Worm (Caenorhabditis elegans): ENCODE data around the gene C26B2.8.

C26B2.8 gene

DNA sequence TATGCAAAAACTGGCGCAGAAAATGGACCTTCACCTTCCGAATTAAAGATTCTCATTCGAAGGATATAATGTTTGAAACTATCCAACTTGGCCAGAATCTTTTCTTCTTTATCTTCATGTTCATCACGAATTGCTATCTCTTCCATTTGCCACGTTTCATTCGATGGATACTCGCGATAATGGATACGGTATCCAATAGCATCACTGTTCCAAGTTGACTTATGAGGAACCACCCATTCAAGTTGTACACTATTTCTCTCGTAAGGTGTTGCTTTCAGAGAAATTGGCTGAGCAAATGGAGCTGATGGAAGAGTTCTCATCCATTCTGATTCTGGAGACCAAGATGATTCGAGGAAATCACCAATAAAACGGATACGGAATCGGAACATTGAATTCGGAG lies 19.2 kb upstream of the C26B2.8 start:
- TF ChIP-seq daf-12 (tag; optimal IDR thresholded peaks at IDR 0.05): no peak
- no peak for TF ChIP-seq zag-1 (tag; optimal IDR thresholded peaks at IDR 0.05)
- TF ChIP-seq mdl-1 (tag; optimal IDR thresholded peaks at IDR 0.05): no peak
- no peak for TF ChIP-seq pqm-1 (tag; optimal IDR thresholded peaks at IDR 0.05)
- TF ChIP-seq nhr-43 (tag; optimal IDR thresholded peaks at IDR 0.05; ENCODE audit: poor library complexity, severe bottlenecking): no peak
- TF ChIP-seq lin-15B (tag; optimal IDR thresholded peaks at IDR 0.05): no peak
- no peak for TF ChIP-seq nhr-77 (tag; optimal IDR thresholded peaks at IDR 0.05)
- no peak for TF ChIP-seq elt-3 (tag; optimal IDR thresholded peaks at IDR 0.05)
- TF ChIP-seq nhr-12 (tag; optimal IDR thresholded peaks at IDR 0.05): no peak
- no peak for TF ChIP-seq fos-1 (tag; optimal IDR thresholded peaks at IDR 0.05)
- TF ChIP-seq nhr-23 (tag; optimal IDR thresholded peaks at IDR 0.05): no peak
- no peak for TF ChIP-seq egl-27 (tag; optimal IDR thresholded peaks at IDR 0.05)
- TF ChIP-seq fkh-10 (GFP tag; optimal IDR thresholded peaks at IDR 0.05): no peak
- TF ChIP-seq R02D3.7 (tag; optimal IDR thresholded peaks at IDR 0.05): no peak
- no peak for TF ChIP-seq nfya-1 (tag; optimal IDR thresholded peaks at IDR 0.05; ENCODE audit: insufficient read depth)
- TF ChIP-seq ceh-16 (tag; optimal IDR thresholded peaks at IDR 0.05): no peak
- no peak for TF ChIP-seq ZK546.5 (tag; optimal IDR thresholded peaks at IDR 0.05)
- no peak for TF ChIP-seq ztf-4 (tag; optimal IDR thresholded peaks at IDR 0.05)
- TF ChIP-seq elt-2 (tag; optimal IDR thresholded peaks at IDR 0.05): no peak

DNA sequence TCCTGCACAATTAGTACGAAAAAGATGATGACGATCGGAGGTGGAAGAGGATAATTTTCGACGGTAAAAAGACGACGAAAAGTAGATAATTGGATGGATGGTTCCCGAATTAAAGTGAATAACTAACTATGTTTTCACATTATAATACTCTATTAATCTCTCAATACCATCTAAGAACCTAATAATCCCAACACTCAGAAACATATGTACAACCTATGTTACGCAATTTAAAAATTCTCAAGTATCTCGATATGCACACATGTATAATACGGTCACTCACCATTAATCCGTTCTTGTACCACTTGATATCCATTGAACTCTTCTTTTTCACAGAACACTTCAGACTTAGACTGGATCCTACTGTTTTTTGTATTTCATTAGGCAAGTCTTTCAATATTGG lies 13.2 kb upstream of the C26B2.8 start:
- TF ChIP-seq R02D3.7 (tag; optimal IDR thresholded peaks at IDR 0.05): no peak

DNA sequence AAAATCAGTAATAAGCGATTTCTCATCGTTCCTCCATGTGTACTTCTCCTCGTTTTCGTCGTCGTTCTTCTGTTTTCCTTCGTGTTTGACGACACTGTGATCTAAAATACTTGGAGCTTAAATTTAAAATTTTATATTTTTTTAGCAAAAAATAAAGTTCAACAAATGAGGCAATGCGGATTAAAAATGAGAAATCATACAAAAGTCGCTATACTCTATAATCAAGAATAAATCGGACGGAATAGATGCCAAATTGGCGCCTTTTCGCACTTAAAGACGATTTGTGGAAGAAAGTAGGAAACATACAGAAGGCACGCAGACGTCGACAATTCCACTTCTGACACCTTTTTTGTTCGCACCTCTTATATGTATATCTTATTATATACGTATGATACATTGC lies 9.9 kb upstream of the C26B2.8 start, which contains the start of gene rig-4:
TSS of gene rig-4 (minus strand) at position 101 of the 400 bp plus-strand sequence.
- TF ChIP-seq aly-2 (tag; optimal IDR thresholded peaks at IDR 0.05): no peak
- TF ChIP-seq ceh-16 (tag; optimal IDR thresholded peaks at IDR 0.05): no peak
- no peak for TF ChIP-seq unc-39 (tag; optimal IDR thresholded peaks at IDR 0.05)
- TF ChIP-seq zag-1 (tag; optimal IDR thresholded peaks at IDR 0.05): no peak
- TF ChIP-seq egl-27 (tag; optimal IDR thresholded peaks at IDR 0.05): no peak
- TF ChIP-seq elt-3 (tag; optimal IDR thresholded peaks at IDR 0.05): no peak
- no peak for TF ChIP-seq ztf-4 (tag; optimal IDR thresholded peaks at IDR 0.05)
- TF ChIP-seq ceh-9 (tag; optimal IDR thresholded peaks at IDR 0.05): no peak
- TF ChIP-seq daf-12 (tag; optimal IDR thresholded peaks at IDR 0.05): no peak

DNA sequence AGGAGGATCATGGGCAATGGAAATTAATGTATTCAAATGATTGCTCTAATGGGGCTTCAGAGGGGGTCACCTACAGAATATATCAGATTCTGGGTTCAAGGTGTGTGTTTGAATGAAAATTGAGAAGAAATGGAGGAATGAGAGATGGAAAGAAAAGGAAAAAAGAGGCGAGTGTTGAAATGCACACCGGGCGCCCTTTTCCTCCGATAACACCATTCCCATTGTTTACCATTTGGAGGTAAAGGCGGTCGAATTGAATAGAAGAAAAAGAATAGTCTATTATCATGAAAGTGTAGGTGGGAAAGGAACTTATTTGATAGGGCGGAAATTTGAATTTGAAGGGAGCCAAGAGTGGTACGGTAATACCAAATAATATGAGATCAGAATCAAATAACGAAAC lies 8.6 kb upstream of the C26B2.8 start:
- TF ChIP-seq pqm-1 (tag; optimal IDR thresholded peaks at IDR 0.05): no peak
- no peak for TF ChIP-seq sea-2 (GFP tag; optimal IDR thresholded peaks at IDR 0.05)
- TF ChIP-seq elt-3 (tag; optimal IDR thresholded peaks at IDR 0.05): no peak
- TF ChIP-seq lin-15B (tag; optimal IDR thresholded peaks at IDR 0.05): no peak
- peak; percentile 72 for TF ChIP-seq elt-2 (tag; optimal IDR thresholded peaks at IDR 0.05)
- peak; percentile 76 for TF ChIP-seq pha-4 (tag; optimal IDR thresholded peaks at IDR 0.05)
- no peak for TF ChIP-seq unc-39 (tag; optimal IDR thresholded peaks at IDR 0.05)
- no peak for TF ChIP-seq zag-1 (tag; optimal IDR thresholded peaks at IDR 0.05)
- no peak for TF ChIP-seq ceh-28 (tag; optimal IDR thresholded peaks at IDR 0.05)
- no peak for TF ChIP-seq nhr-11 (tag; optimal IDR thresholded peaks at IDR 0.05)
- no peak for TF ChIP-seq ama-1 (optimal IDR thresholded peaks at IDR 0.05)
- TF ChIP-seq ceh-9 (tag; optimal IDR thresholded peaks at IDR 0.05): no peak
- no peak for TF ChIP-seq ceh-16 (tag; optimal IDR thresholded peaks at IDR 0.05)
- TF ChIP-seq fkh-10 (GFP tag; optimal IDR thresholded peaks at IDR 0.05): no peak
- no peak for TF ChIP-seq ztf-4 (tag; optimal IDR thresholded peaks at IDR 0.05)
- TF ChIP-seq skn-1 (tag; optimal IDR thresholded peaks at IDR 0.05): no peak

DNA sequence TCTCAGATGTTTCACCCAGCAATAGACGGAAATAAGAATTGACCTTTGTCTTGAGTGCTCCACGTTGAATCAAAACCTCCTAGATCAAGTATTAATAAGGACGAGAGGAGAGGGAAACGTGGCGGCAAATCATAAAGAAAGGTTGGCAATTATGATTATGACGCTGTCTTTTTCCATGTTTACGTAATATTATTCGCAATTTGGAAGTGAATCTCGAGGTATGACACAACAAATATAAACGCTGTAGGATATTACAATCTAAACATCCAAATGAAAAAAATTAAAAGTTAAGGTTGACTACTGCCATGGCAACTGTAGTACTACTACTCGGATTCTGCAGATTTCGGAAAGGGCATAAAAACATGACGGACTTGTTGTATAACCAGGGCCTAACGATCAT lies 7.8 kb upstream of the C26B2.8 start:
- TF ChIP-seq ztf-4 (tag; optimal IDR thresholded peaks at IDR 0.05) (no peak), nhr-12 (tag; optimal IDR thresholded peaks at IDR 0.05) (no peak)

DNA sequence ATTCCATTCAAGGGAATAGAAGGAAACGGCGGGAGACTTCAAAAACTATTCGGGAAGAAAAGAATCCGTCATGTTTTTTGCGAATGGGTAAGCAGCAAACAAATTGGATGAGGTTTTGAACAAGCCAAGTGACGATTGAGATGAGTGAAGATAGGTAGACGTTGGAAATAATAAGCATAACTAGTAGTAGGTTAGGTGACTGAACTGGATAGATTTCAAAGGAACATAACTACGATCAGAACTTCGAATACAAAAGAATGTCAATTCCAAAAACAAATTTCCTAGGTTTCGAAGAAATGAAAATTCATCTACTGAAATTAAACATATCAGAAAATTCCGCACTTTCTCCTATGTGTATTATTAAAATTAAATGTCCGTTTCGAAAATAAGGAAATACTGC lies 6.4 kb upstream of the C26B2.8 start:
- no peak for TF ChIP-seq egl-27 (tag; optimal IDR thresholded peaks at IDR 0.05)

DNA sequence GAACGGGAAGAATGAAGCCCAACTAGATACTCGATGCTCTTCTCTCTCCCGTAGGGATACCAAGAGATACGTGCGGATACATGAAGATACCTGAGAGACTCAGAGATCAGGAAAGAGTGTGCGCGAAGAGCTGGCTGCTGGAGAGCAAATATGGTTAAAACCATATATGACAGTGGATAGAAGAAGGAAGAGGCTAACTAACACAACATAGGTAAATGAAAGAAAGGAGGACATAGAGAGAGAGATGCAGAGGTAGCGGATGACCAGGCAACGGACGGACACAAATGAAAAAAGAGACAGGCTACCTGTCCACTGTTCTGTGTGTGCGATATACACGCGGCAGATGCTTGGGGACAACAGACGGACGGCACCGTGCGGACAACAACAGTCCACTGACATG lies 5.8 kb upstream of the C26B2.8 start:
- TF ChIP-seq ceh-16 (tag; optimal IDR thresholded peaks at IDR 0.05) (no peak), zag-1 (tag; optimal IDR thresholded peaks at IDR 0.05) (no peak), jun-1 (tag; optimal IDR thresholded peaks at IDR 0.05) (no peak), mml-1 (tag; optimal IDR thresholded peaks at IDR 0.05) (no peak), unc-39 (tag; optimal IDR thresholded peaks at IDR 0.05) (no peak), daf-12 (tag; optimal IDR thresholded peaks at IDR 0.05) (no peak), elt-2 (tag; optimal IDR thresholded peaks at IDR 0.05) (no peak)
